Worm (Caenorhabditis elegans) whole organism, late embryonic: ENCODE measurements around the gene ceh-54.

Experiments
- C08G9.2 ChIP-seq: sonication (generic microtip); optimal IDR thresholded peaks from 2 replicates; lab custom pipeline; 2016; ENCODE audit warnings: mild to moderate bottlenecking, missing genetic modification characterization, moderate library complexity, missing compliant biosample characterization
- K02D7.2 ChIP-seq: sonication (generic microtip); optimal IDR thresholded peaks from 2 replicates; lab custom pipeline; 2017; ENCODE audit warnings: mild to moderate bottlenecking, missing genetic modification characterization, missing compliant biosample characterization
- K09A11.1 ChIP-seq: sonication (generic microtip); optimal IDR thresholded peaks from 2 replicates; lab custom pipeline; 2017; ENCODE audit warnings: antibody characterized with exemption, mild to moderate bottlenecking, missing genetic modification characterization, missing compliant biosample characterization; ENCODE audit not compliant: insufficient read depth
- ahr-1 ChIP-seq: sonication (generic microtip); optimal IDR thresholded peaks from 2 replicates; lab custom pipeline; 2016; ENCODE audit warnings: missing genetic modification characterization, missing compliant biosample characterization
- ama-1 ChIP-seq: fragments of 150-350 bp; optimal IDR thresholded peaks from 2 replicates; lab custom pipeline; 2014
- ceh-14 ChIP-seq: sonication (generic microtip); optimal IDR thresholded peaks from 2 replicates; lab custom pipeline; 2016; ENCODE audit warnings: missing genotype, missing genetic modification characterization, missing compliant biosample characterization
- ceh-18 ChIP-seq: sonication (generic microtip); optimal IDR thresholded peaks from 2 replicates; lab custom pipeline; 2016; ENCODE audit warnings: missing genetic modification characterization, missing compliant biosample characterization
- ceh-22 ChIP-seq: sonication (generic microtip); optimal IDR thresholded peaks from 2 replicates; lab custom pipeline; 2017; ENCODE audit warnings: missing biosample characterization, missing genetic modification characterization
- ceh-24 ChIP-seq: sonication (generic microtip); optimal IDR thresholded peaks from 2 replicates; lab custom pipeline; 2016; ENCODE audit warnings: mild to moderate bottlenecking, missing genetic modification characterization, missing compliant biosample characterization
- ceh-45 ChIP-seq: fragments of 200-800 bp; sonication (Bioruptor generic); IDR thresholded peaks from 2 replicates; pipeline ENCODE4 v1.3.6; 2022; ENCODE audit warnings: missing genetic modification reagents, missing genetic modification characterization, missing compliant biosample characterization
- ceh-6 ChIP-seq: fragments of 200-800 bp; sonication (Bioruptor generic); optimal IDR thresholded peaks from 2 replicates; lab custom pipeline; 2018; ENCODE audit warnings: mild to moderate bottlenecking, missing genetic modification characterization, missing compliant biosample characterization
- ceh-9 ChIP-seq: sonication (generic microtip); optimal IDR thresholded peaks from 2 replicates; lab custom pipeline; 2016; ENCODE audit warnings: mild to moderate bottlenecking, missing genetic modification characterization, inconsistent platforms, missing compliant biosample characterization
- che-1 ChIP-seq: sonication (generic microtip); optimal IDR thresholded peaks from 2 replicates; lab custom pipeline; 2016; ENCODE audit warnings: mild to moderate bottlenecking, missing genetic modification characterization, missing compliant biosample characterization
- dmd-4 ChIP-seq: sonication (generic microtip); optimal IDR thresholded peaks from 2 replicates; lab custom pipeline; 2016; ENCODE audit warnings: borderline replicate concordance, missing genetic modification characterization, missing compliant biosample characterization
- dve-1 ChIP-seq: sonication (generic microtip); optimal IDR thresholded peaks from 2 replicates; lab custom pipeline; 2017; ENCODE audit warnings: antibody characterized with exemption, mild to moderate bottlenecking, missing genetic modification characterization, missing compliant biosample characterization
- ets-4 ChIP-seq: sonication (generic microtip); optimal IDR thresholded peaks from 2 replicates; lab custom pipeline; 2016; ENCODE audit warnings: missing genetic modification characterization, missing compliant biosample characterization
- eyg-1 ChIP-seq: sonication (generic microtip); optimal IDR thresholded peaks from 2 replicates; lab custom pipeline; 2016; ENCODE audit warnings: missing genotype, missing genetic modification characterization, missing compliant biosample characterization
- fax-1 ChIP-seq: sonication (generic microtip); optimal IDR thresholded peaks from 2 replicates; lab custom pipeline; 2016; ENCODE audit warnings: missing genotype, missing genetic modification characterization, missing compliant biosample characterization
- gmeb-2 ChIP-seq: sonication (generic microtip); optimal IDR thresholded peaks from 2 replicates; lab custom pipeline; 2016; ENCODE audit warnings: missing genetic modification characterization, inconsistent platforms, missing compliant biosample characterization
- hlh-15 ChIP-seq: sonication (generic microtip); optimal IDR thresholded peaks from 2 replicates; lab custom pipeline; 2016; ENCODE audit warnings: missing genetic modification characterization, missing compliant biosample characterization
- hlh-30 ChIP-seq: sonication (generic microtip); optimal IDR thresholded peaks from 2 replicates; lab custom pipeline; 2017; ENCODE audit warnings: antibody characterized with exemption, missing genetic modification characterization, missing compliant biosample characterization; ENCODE audit not compliant: insufficient read depth
- hlh-8 ChIP-seq: sonication (generic microtip); optimal IDR thresholded peaks from 2 replicates; lab custom pipeline; 2016; ENCODE audit warnings: missing genotype, missing genetic modification characterization, missing compliant biosample characterization
- nfya-1 ChIP-seq: sonication (generic microtip); optimal IDR thresholded peaks from 2 replicates; lab custom pipeline; 2017; ENCODE audit warnings: missing genetic modification characterization, mild to moderate bottlenecking, missing compliant biosample characterization, antibody characterized with exemption, moderate library complexity
- nhr-11 ChIP-seq: fragments of 150-350 bp; optimal IDR thresholded peaks from 2 replicates; lab custom pipeline; 2014; ENCODE audit warnings: missing biosample characterization, missing genetic modification characterization
- npax-4 ChIP-seq: sonication (generic microtip); optimal IDR thresholded peaks from 2 replicates; lab custom pipeline; 2016; ENCODE audit warnings: missing genetic modification characterization, missing compliant biosample characterization
- odd-2 ChIP-seq: sonication (generic microtip); optimal IDR thresholded peaks from 2 replicates; lab custom pipeline; 2017; ENCODE audit warnings: antibody characterized with exemption, mild to moderate bottlenecking, missing genetic modification characterization, missing compliant biosample characterization
- pag-3 ChIP-seq: sonication (generic microtip); optimal IDR thresholded peaks from 2 replicates; lab custom pipeline; 2016; ENCODE audit warnings: missing compliant biosample characterization, missing genetic modification characterization, borderline replicate concordance
- pat-9 ChIP-seq: fragments of 200-800 bp; sonication (Bioruptor generic); optimal IDR thresholded peaks from 2 replicates; lab custom pipeline; 2018; ENCODE audit warnings: mild to moderate bottlenecking, missing genetic modification characterization, moderate library complexity, missing compliant biosample characterization
- pax-1 ChIP-seq: fragments of 150-350 bp; optimal IDR thresholded peaks from 2 replicates; lab custom pipeline; 2014; ENCODE audit warnings: missing biosample characterization, missing genetic modification characterization
- pha-2 ChIP-seq: sonication (generic microtip); optimal IDR thresholded peaks from 2 replicates; lab custom pipeline; 2017; ENCODE audit warnings: mild to moderate bottlenecking, missing genetic modification characterization, missing compliant biosample characterization
- pros-1 ChIP-seq: fragments of 150-350 bp; optimal IDR thresholded peaks from 2 replicates; lab custom pipeline; 2014; ENCODE audit warnings: missing biosample characterization, missing genetic modification reagents, missing genetic modification characterization
- rnt-1 ChIP-seq: sonication (generic microtip); optimal IDR thresholded peaks from 2 replicates; lab custom pipeline; 2016; ENCODE audit warnings: missing genetic modification characterization, missing compliant biosample characterization
- sox-2 ChIP-seq: fragments of 200-800 bp; sonication (Bioruptor generic); IDR thresholded peaks from 2 replicates; pipeline ENCODE4 v1.3.6; 2022; ENCODE audit warnings: missing genetic modification reagents, missing genetic modification characterization, missing compliant biosample characterization
- sox-4 ChIP-seq: sonication (generic microtip); optimal IDR thresholded peaks from 2 replicates; lab custom pipeline; 2017; ENCODE audit warnings: mild to moderate bottlenecking, missing genetic modification characterization, inconsistent platforms, missing compliant biosample characterization
- syd-9 ChIP-seq: sonication (generic microtip); optimal IDR thresholded peaks from 2 replicates; lab custom pipeline; 2016; ENCODE audit warnings: mild to moderate bottlenecking, missing genetic modification characterization, moderate library complexity, missing compliant biosample characterization
- tbx-7 ChIP-seq: sonication (generic microtip); optimal IDR thresholded peaks from 2 replicates; lab custom pipeline; 2016; ENCODE audit warnings: missing genotype, missing genetic modification characterization, missing compliant biosample characterization
- ttx-3 ChIP-seq: sonication (generic microtip); optimal IDR thresholded peaks from 2 replicates; lab custom pipeline; 2016; ENCODE audit warnings: missing genetic modification reagents, missing genetic modification characterization, missing compliant biosample characterization
- unc-3 ChIP-seq, 2 experiments: fragments of 200-800 bp in 1 of 2; sonication (Bioruptor generic) in 1 of 2; sonication (generic microtip) in 1 of 2; conservative IDR thresholded peaks in 1 of 2; optimal IDR thresholded peaks in 1 of 2; 2 replicates each; pipeline versions ENCODE4 v1.3.6 to Lab custom; 2016 to 2022; ENCODE audit warnings: missing compliant biosample characterization in 2 of 2, missing genetic modification characterization in 2 of 2, missing genetic modification reagents in 1 of 2
- unc-86 ChIP-seq: sonication (generic microtip); optimal IDR thresholded peaks from 2 replicates; lab custom pipeline; 2016; ENCODE audit warnings: missing genetic modification characterization, missing compliant biosample characterization
- ztf-16 ChIP-seq: sonication (generic microtip); optimal IDR thresholded peaks from 2 replicates; lab custom pipeline; 2017; ENCODE audit warnings: missing genetic modification characterization, missing compliant biosample characterization

The ceh-54 gene

ce11 chrX:6194191-6194724, at the start of gene ceh-54:
Gene ceh-54 (minus strand): TSS chrX:6194241.
- TF ChIP-seq ahr-1 (tag; lab: Kevin White, UChicago) (no peak), unc-86 (no peak), pat-9 (no peak), C08G9.2 (tag; lab: Kevin White, UChicago) (no peak), syd-9 (no peak), gmeb-2 (no peak), pag-3 (tag; lab: Kevin White, UChicago) (no peak), pros-1 (tag; lab: Kevin White, UChicago) (no peak), ceh-22 (tag; lab: Kevin White, UChicago) (no peak), che-1 (no peak), fax-1 (tag; lab: Kevin White, UChicago) (no peak), nhr-11 (tag; lab: Kevin White, UChicago) (no peak), ztf-16 (tag; lab: Kevin White, UChicago) (no peak), dve-1 (tag; lab: Kevin White, UChicago) (no peak)
- TF ChIP-seq, all 69 proteins: peak for 0

DNA sequence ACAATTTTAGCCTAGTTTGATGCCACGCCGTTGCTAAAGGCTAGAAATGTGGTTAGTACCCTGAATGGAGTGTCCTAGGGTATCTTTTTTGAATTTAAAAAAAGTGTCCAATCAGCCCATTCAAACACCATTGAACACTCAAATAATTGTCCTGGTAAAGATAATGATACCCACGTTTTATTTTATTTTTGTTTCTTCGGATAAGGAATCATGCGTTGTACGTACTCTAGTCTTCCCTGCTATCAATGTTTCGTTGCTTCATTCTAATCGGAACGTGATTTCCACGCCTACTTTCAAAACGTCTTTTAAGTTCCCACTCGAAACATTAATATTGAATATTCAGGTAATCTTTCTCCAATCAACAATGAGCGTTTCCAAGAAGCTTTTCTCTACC, 46.6 kb upstream of the ceh-54 start, which contains the start of gene got-2.2:
TSS of gene got-2.2 (plus strand) at position 344 of the 394 bp plus-strand sequence.
- TF ChIP-seq ceh-18 (tag; lab: Kevin White, UChicago) (no peak), dmd-4 (tag; lab: Kevin White, UChicago) (no peak), fax-1 (tag; lab: Kevin White, UChicago) (no peak), pax-1 (tag; lab: Kevin White, UChicago) (no peak), ceh-6 (GFP tag; lab: Kevin White, UChicago) (no peak), hlh-15 (tag; lab: Kevin White, UChicago) (no peak), pag-3 (tag; lab: Kevin White, UChicago) (no peak), rnt-1 (tag; lab: Kevin White, UChicago) (no peak), hlh-8 (tag; lab: Kevin White, UChicago) (no peak), sox-4 (tag; lab: Kevin White, UChicago) (no peak), pat-9 (no peak), ceh-22 (tag; lab: Kevin White, UChicago) (no peak), K02D7.2 (tag; lab: Kevin White, UChicago) (no peak), ahr-1 (tag; lab: Kevin White, UChicago) (no peak), hlh-30 (tag; lab: Kevin White, UChicago) (no peak), nhr-11 (tag; lab: Kevin White, UChicago) (no peak), ceh-9 (tag; lab: Kevin White, UChicago) (no peak), ama-1 (lab: Kevin White, UChicago) (no peak)

DNA sequence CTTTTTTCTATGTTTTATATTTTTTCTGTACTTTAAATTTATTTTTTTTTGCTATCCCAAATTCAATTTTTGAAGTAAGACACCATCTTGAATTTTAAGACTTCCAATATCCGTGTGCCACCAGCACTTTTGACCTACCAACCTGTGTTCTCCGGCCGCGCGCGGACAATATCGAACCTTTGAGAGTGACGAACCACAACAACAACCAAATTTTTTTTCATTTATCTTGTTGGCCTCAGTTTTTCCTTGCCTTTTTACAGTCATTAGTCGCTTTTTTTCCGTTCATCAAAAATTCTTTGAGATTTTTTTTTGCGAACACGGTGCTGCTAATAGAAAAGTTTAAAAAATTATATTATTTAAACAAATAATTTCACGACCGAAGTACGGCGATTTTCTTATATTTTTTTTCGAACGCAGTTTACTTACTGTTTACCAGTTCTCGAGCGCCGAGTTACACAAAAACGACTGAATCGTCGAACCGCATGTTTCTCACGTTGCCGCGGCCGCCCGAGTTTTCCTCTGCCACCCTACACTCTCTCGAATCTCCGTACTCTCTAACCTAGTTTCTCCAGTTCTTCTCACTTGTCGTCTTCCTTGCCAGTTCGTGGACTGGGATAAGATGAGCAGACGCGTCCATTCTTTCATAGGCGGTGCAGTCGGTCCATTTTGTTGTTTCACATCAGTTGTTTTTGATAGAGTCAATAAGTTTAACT, 46.0 kb upstream of the ceh-54 start:
- TF ChIP-seq ceh-18 (tag; lab: Kevin White, UChicago) (peak; percentile 4), ets-4 (tag; lab: Kevin White, UChicago) (no peak)

- TF ChIP-seq rnt-1 (tag; lab: Kevin White, UChicago), result peak; percentile 51
- no peak for TF ChIP-seq tbx-7 (tag; lab: Kevin White, UChicago)
- TF ChIP-seq odd-2 (tag; lab: Kevin White, UChicago), result no peak
Observed at ce11 chrX:6238973-6239372, 44.9 kb upstream of the ceh-54 start, which contains the start of gene rml-3. Gene rml-3 (minus strand): TSS chrX:6239065.

- TF ChIP-seq ceh-45 (GFP tag; lab: Robert Waterston, UW) (no peak), sox-4 (tag; lab: Kevin White, UChicago) (no peak), nhr-11 (tag; lab: Kevin White, UChicago) (no peak), ceh-24 (tag; lab: Kevin White, UChicago) (no peak), che-1 (no peak), ttx-3 (tag; lab: Kevin White, UChicago) (no peak), sox-2 (GFP tag; lab: Robert Waterston, UW) (no peak), fax-1 (tag; lab: Kevin White, UChicago) (no peak), ceh-18 (tag; lab: Kevin White, UChicago) (no peak), ceh-14 (tag; lab: Kevin White, UChicago) (no peak), pha-2 (no peak), K09A11.1 (tag; lab: Kevin White, UChicago) (no peak), unc-3 (GFP tag; conservative IDR thresholded peaks at IDR 0.05; lab: Robert Waterston, UW) (no peak), unc-3 (tag; optimal IDR thresholded peaks at IDR 0.05; lab: Kevin White, UChicago) (no peak), pag-3 (tag; lab: Kevin White, UChicago) (no peak), eyg-1 (tag; lab: Kevin White, UChicago) (no peak), nfya-1 (tag; lab: Kevin White, UChicago) (no peak), npax-4 (tag; lab: Kevin White, UChicago) (no peak), pros-1 (tag; lab: Kevin White, UChicago) (no peak)
Observed at ce11 chrX:6235443-6235842, 41.4 kb upstream of the ceh-54 start, which contains the start of gene hsp-43. Gene hsp-43 (minus strand): TSS chrX:6235543.
